Worm (Caenorhabditis elegans) whole organism, early embryonic: ENCODE results near the gene D1086.12.

Source experiments
- B0310.2 ChIP-seq: sonication (generic microtip); optimal IDR thresholded peaks from 2 replicates; lab custom pipeline; 2016; ENCODE audit warnings: mild to moderate bottlenecking, missing genetic modification characterization, missing compliant biosample characterization
- F13C5.2 ChIP-seq: sonication (generic microtip); optimal IDR thresholded peaks from 2 replicates; lab custom pipeline; 2017; ENCODE audit warnings: mild to moderate bottlenecking, missing genetic modification characterization, inconsistent platforms, missing compliant biosample characterization
- ama-1 ChIP-seq: fragments of 150-350 bp; optimal IDR thresholded peaks from 2 replicates; lab custom pipeline; 2014
- ceh-36 ChIP-seq: sonication (generic microtip); optimal IDR thresholded peaks from 2 replicates; lab custom pipeline; 2016; ENCODE audit warnings: missing genetic modification characterization, inconsistent platforms, missing compliant biosample characterization
- ets-7 ChIP-seq: sonication (generic microtip); optimal IDR thresholded peaks from 2 replicates; lab custom pipeline; 2016; ENCODE audit warnings: missing genotype, missing genetic modification characterization, missing compliant biosample characterization
- flt-1 ChIP-seq: fragments of 200-800 bp; sonication (Bioruptor generic); IDR thresholded peaks from 2 replicates; pipeline ENCODE4 v1.3.6; 2022; ENCODE audit warnings: missing genetic modification characterization, missing compliant biosample characterization
- hmbx-1 ChIP-seq: sonication (generic microtip); optimal IDR thresholded peaks from 2 replicates; lab custom pipeline; 2016; ENCODE audit warnings: mild to moderate bottlenecking, missing genetic modification characterization, missing compliant biosample characterization
- hnd-1 ChIP-seq: sonication (generic microtip); optimal IDR thresholded peaks from 2 replicates; lab custom pipeline; 2016; ENCODE audit warnings: missing genetic modification characterization, missing compliant biosample characterization
- pes-1 ChIP-seq: fragments of 200-800 bp; sonication (Bioruptor generic); IDR thresholded peaks from 2 replicates; pipeline ENCODE4 v1.3.6; 2022; ENCODE audit warnings: missing genetic modification reagents, missing genetic modification characterization, missing compliant biosample characterization
- scrt-1 ChIP-seq: fragments of 200-800 bp; sonication (Bioruptor generic); IDR thresholded peaks from 2 replicates; pipeline ENCODE4 v1.3.6; 2022; ENCODE audit warnings: missing genetic modification characterization, missing compliant biosample characterization
- tbx-11 ChIP-seq: fragments of 200-800 bp; sonication (Bioruptor generic); IDR thresholded peaks from 2 replicates; pipeline ENCODE4 v1.3.6; 2022; ENCODE audit warnings: missing genetic modification characterization, missing compliant biosample characterization
- tbx-37 ChIP-seq: fragments of 200-800 bp; sonication (Bioruptor generic); conservative IDR thresholded peaks from 2 replicates; pipeline ENCODE4 v1.3.6; 2022; ENCODE audit warnings: missing genetic modification reagents, missing genetic modification characterization, missing compliant biosample characterization
- tra-4 ChIP-seq: sonication (generic microtip); optimal IDR thresholded peaks from 2 replicates; lab custom pipeline; 2017; ENCODE audit warnings: missing genetic modification characterization, missing compliant biosample characterization

ce11 chrV:14100886-14101285 lies at the start of gene D1086.12:
- TF ChIP-seq hmbx-1 (tag; lab: Kevin White, UChicago), result no peak
- TF ChIP-seq tbx-37 (GFP tag; lab: Robert Waterston, UW), result no peak
- no peak for TF ChIP-seq ama-1 (lab: Kevin White, UChicago)
- no peak for TF ChIP-seq B0310.2 (tag; lab: Kevin White, UChicago)
- TF ChIP-seq hnd-1, result no peak
- TF ChIP-seq tbx-11 (GFP tag; lab: Robert Waterston, UW), result no peak
- no peak for TF ChIP-seq scrt-1 (GFP tag; lab: Robert Waterston, UW)
- no peak for TF ChIP-seq flt-1
- no peak for TF ChIP-seq F13C5.2 (tag; lab: Kevin White, UChicago)
- TF ChIP-seq ceh-36 (tag; lab: Kevin White, UChicago), result no peak
- no peak for TF ChIP-seq pes-1 (GFP tag; lab: Robert Waterston, UW)
- no peak for TF ChIP-seq ets-7 (tag; lab: Kevin White, UChicago)
- no peak for TF ChIP-seq tra-4
